Worm (Caenorhabditis elegans) whole organism, L3 larva: Measurements from ENCODE around the gene pqn-76.

Experiments used
- R02D3.7 ChIP-seq: fragments of 150-350 bp; optimal IDR thresholded peaks from 2 replicates; lab custom pipeline; 2014; ENCODE audit warnings: missing biosample characterization, missing genetic modification characterization
- aly-2 ChIP-seq: fragments of 150-350 bp; optimal IDR thresholded peaks from 2 replicates; lab custom pipeline; 2014; ENCODE audit warnings: missing biosample characterization, missing genetic modification characterization
- ama-1 ChIP-seq: fragments of 150-350 bp; optimal IDR thresholded peaks from 2 replicates; lab custom pipeline; 2018
- ceh-82 ChIP-seq: fragments of 150-350 bp; optimal IDR thresholded peaks from 2 replicates; lab custom pipeline; 2014; ENCODE audit warnings: missing biosample characterization, missing genetic modification characterization
- elt-2 ChIP-seq: sonication (generic microtip); optimal IDR thresholded peaks from 2 replicates; lab custom pipeline; 2016; ENCODE audit warnings: missing genetic modification reagents, mild to moderate bottlenecking, missing genetic modification characterization, missing compliant biosample characterization
- lin-15B ChIP-seq: fragments of 150-350 bp; optimal IDR thresholded peaks from 2 replicates; lab custom pipeline; 2014; ENCODE audit warnings: missing biosample characterization, missing genetic modification characterization
- mdl-1 ChIP-seq: fragments of 150-350 bp; optimal IDR thresholded peaks from 2 replicates; lab custom pipeline; 2014; ENCODE audit warnings: missing biosample characterization, missing genetic modification characterization
- nhr-11 ChIP-seq: fragments of 150-350 bp; optimal IDR thresholded peaks from 2 replicates; lab custom pipeline; 2014; ENCODE audit warnings: missing biosample characterization, missing genetic modification characterization
- nhr-25 ChIP-seq: sonication (generic microtip); optimal IDR thresholded peaks from 2 replicates; lab custom pipeline; 2017; ENCODE audit warnings: missing biosample characterization, missing genetic modification characterization
- nhr-28 ChIP-seq: fragments of 150-350 bp; optimal IDR thresholded peaks from 2 replicates; lab custom pipeline; 2014; ENCODE audit warnings: missing biosample characterization, missing genetic modification characterization
- pqm-1 ChIP-seq: fragments of 150-350 bp; optimal IDR thresholded peaks from 2 replicates; lab custom pipeline; 2017; ENCODE audit warnings: missing biosample characterization, missing genetic modification characterization, inconsistent platforms
- unc-62 ChIP-seq: fragments of 150-350 bp; sonication (generic microtip); optimal IDR thresholded peaks from 4 replicates; lab custom pipeline; 2014; ENCODE audit warnings: missing biosample characterization, missing genetic modification reagents, missing genetic modification characterization
- ztf-11 ChIP-seq: fragments of 150-350 bp; optimal IDR thresholded peaks from 2 replicates; lab custom pipeline; 2014; ENCODE audit warnings: missing biosample characterization, missing genetic modification characterization

DNA sequence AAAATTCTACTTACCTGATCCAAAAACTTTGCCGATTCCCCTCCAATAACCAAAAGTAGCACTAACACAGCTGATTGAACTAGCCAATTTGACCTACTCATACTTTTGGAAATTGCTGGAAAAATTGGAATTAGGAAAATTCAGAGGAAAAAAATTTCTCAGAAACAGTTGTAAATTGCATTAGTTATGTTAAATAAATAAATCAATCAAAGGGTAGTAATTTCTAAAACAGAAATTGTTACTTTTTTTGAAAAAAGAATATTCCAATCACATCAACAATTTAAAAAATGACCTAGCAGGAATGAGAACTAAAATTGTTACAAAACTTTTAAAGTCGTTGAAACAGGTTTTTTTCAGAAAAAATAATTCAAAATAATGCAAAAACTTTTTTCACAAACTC is 38.1 kb downstream of the pqn-76 start, which contains the start of gene Y105C5A.8:
- TF ChIP-seq lin-15B (no peak), nhr-11 (tag; lab: Kevin White, UChicago) (no peak), nhr-25 (tag; lab: Kevin White, UChicago) (no peak), ceh-82 (tag; lab: Kevin White, UChicago) (no peak), aly-2 (no peak), mdl-1 (tag; lab: Kevin White, UChicago) (no peak), nhr-28 (no peak), R02D3.7 (no peak), elt-2 (tag; lab: Kevin White, UChicago) (no peak), pqm-1 (tag; lab: Kevin White, UChicago) (no peak), unc-62 (GFP tag; lab: Kevin White, UChicago) (no peak), ztf-11 (no peak), ama-1 (lab: Kevin White, UChicago) (no peak)
